Worm (Caenorhabditis elegans): Measurements from ENCODE around the gene Y38H6C.18.

DNA sequence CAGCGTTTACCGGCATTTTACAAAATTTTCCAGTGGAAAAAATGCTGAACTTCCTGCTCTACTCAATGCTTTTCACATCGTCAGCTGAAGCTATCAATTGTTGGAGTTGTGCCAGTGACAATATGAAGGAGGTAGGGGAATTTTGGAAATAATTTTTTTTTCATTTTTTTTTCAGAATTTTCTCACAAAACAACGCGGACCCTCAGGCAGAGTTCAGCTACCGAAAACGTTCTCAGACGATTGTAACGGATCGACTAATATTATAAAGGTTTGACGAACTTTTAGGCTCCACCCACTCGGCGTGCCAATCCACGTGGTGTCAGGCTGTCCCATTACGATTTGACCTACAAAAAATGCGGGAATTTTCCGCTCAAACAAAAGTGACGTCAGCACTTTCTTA is 32.6 kb upstream of the Y38H6C.18 start, which contains the start of gene F26F2.8:
- no peak for TF ChIP-seq B0035.1 (tag; optimal IDR thresholded peaks at IDR 0.05)
- no peak for TF ChIP-seq F55B11.4 (tag; optimal IDR thresholded peaks at IDR 0.05; ENCODE audit: borderline replicate concordance, insufficient read depth)
- no peak for TF ChIP-seq F57C9.4 (tag; optimal IDR thresholded peaks at IDR 0.05)
- no peak for TF ChIP-seq unc-62 (GFP tag; optimal IDR thresholded peaks at IDR 0.05)
- TF ChIP-seq F49E8.2 (tag; optimal IDR thresholded peaks at IDR 0.05; ENCODE audit: insufficient read depth), result no peak
